Worm (Caenorhabditis elegans) whole organism, early embryonic: ENCODE results near the gene phlp-2.

Experiments used
- B0310.2 ChIP-seq: sonication (generic microtip); optimal IDR thresholded peaks from 2 replicates; lab custom pipeline; 2016; ENCODE audit warnings: mild to moderate bottlenecking, missing genetic modification characterization, missing compliant biosample characterization
- F13C5.2 ChIP-seq: sonication (generic microtip); optimal IDR thresholded peaks from 2 replicates; lab custom pipeline; 2017; ENCODE audit warnings: mild to moderate bottlenecking, missing genetic modification characterization, inconsistent platforms, missing compliant biosample characterization
- aly-1 ChIP-seq: sonication (generic microtip); optimal IDR thresholded peaks from 2 replicates; lab custom pipeline; 2016; ENCODE audit warnings: missing genetic modification characterization, missing compliant biosample characterization
- ama-1 ChIP-seq: fragments of 150-350 bp; optimal IDR thresholded peaks from 2 replicates; lab custom pipeline; 2014
- ceh-13 ChIP-seq: fragments of 200-800 bp; sonication (Bioruptor generic); optimal IDR thresholded peaks from 2 replicates; lab custom pipeline; 2018; ENCODE audit warnings: mild to moderate bottlenecking, missing genetic modification characterization, missing compliant biosample characterization
- ets-7 ChIP-seq: sonication (generic microtip); optimal IDR thresholded peaks from 2 replicates; lab custom pipeline; 2016; ENCODE audit warnings: missing genotype, missing genetic modification characterization, missing compliant biosample characterization
- flt-1 ChIP-seq: fragments of 200-800 bp; sonication (Bioruptor generic); IDR thresholded peaks from 2 replicates; pipeline ENCODE4 v1.3.6; 2022; ENCODE audit warnings: missing genetic modification characterization, missing compliant biosample characterization
- hmbx-1 ChIP-seq: sonication (generic microtip); optimal IDR thresholded peaks from 2 replicates; lab custom pipeline; 2016; ENCODE audit warnings: mild to moderate bottlenecking, missing genetic modification characterization, missing compliant biosample characterization
- scrt-1 ChIP-seq: fragments of 200-800 bp; sonication (Bioruptor generic); IDR thresholded peaks from 2 replicates; pipeline ENCODE4 v1.3.6; 2022; ENCODE audit warnings: missing genetic modification characterization, missing compliant biosample characterization
- sea-1 ChIP-seq: fragments of 200-800 bp; sonication (Bioruptor generic); conservative IDR thresholded peaks from 2 replicates; pipeline ENCODE4 v1.3.6; 2022; ENCODE audit warnings: missing genetic modification characterization, missing compliant biosample characterization
- tbx-11 ChIP-seq: fragments of 200-800 bp; sonication (Bioruptor generic); IDR thresholded peaks from 2 replicates; pipeline ENCODE4 v1.3.6; 2022; ENCODE audit warnings: missing genetic modification characterization, missing compliant biosample characterization
- tbx-37 ChIP-seq: fragments of 200-800 bp; sonication (Bioruptor generic); conservative IDR thresholded peaks from 2 replicates; pipeline ENCODE4 v1.3.6; 2022; ENCODE audit warnings: missing genetic modification reagents, missing genetic modification characterization, missing compliant biosample characterization
- tra-4 ChIP-seq: sonication (generic microtip); optimal IDR thresholded peaks from 2 replicates; lab custom pipeline; 2017; ENCODE audit warnings: missing genetic modification characterization, missing compliant biosample characterization

DNA sequence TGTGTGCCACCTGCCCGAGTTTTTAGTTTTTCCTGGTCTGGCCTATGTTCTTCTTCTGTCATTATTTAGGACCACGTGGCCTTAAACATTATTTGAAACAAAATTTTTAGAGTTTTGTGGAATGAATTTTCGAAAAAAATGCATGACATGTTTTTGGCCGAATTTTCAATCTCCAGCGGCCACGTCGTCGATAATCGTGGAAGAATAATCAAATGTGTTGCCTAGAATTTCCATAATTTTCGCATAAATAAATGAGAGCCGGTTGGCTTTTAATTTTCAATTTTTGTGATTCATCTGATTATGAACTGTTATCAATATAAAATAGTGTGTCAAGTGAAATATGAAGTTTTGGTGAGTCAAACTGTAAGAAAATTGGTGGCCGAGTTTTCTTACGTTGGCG, 48.4 kb upstream of the phlp-2 start, which contains the start of gene C01G12.16:
- no peak for TF ChIP-seq ama-1
- TF ChIP-seq flt-1 (GFP tag; lab: Robert Waterston, UW), result no peak
- TF ChIP-seq F13C5.2 (tag; lab: Kevin White, UChicago), result no peak
- no peak for TF ChIP-seq tra-4
- TF ChIP-seq tbx-11 (GFP tag; lab: Robert Waterston, UW), result no peak
- no peak for TF ChIP-seq hmbx-1 (tag; lab: Kevin White, UChicago)
- no peak for TF ChIP-seq sea-1
- TF ChIP-seq aly-1 (tag; lab: Kevin White, UChicago), result no peak
- no peak for TF ChIP-seq B0310.2 (tag; lab: Kevin White, UChicago)
- no peak for TF ChIP-seq tbx-37
- TF ChIP-seq ets-7 (tag; lab: Kevin White, UChicago), result no peak
- TF ChIP-seq ceh-13 (GFP tag; lab: Kevin White, UChicago), result no peak
- no peak for TF ChIP-seq scrt-1 (GFP tag; lab: Robert Waterston, UW)
